Worm (Caenorhabditis elegans): ENCODE data around the gene clec-39.

ce11 chrV:16723744-16724143, 15.3 kb upstream of the clec-39 start, which contains the start of gene nhr-112:
- TF ChIP-seq nhr-77 (tag; optimal IDR thresholded peaks at IDR 0.05) (no peak), lin-39 (tag; optimal IDR thresholded peaks at IDR 0.05) (no peak), unc-62 (GFP tag; optimal IDR thresholded peaks at IDR 0.05) (no peak), lin-13 (GFP tag; optimal IDR thresholded peaks at IDR 0.05) (no peak), unc-39 (tag; optimal IDR thresholded peaks at IDR 0.05) (no peak), mdl-1 (tag; optimal IDR thresholded peaks at IDR 0.05) (no peak), nhr-11 (tag; optimal IDR thresholded peaks at IDR 0.05) (no peak), nhr-129 (tag; optimal IDR thresholded peaks at IDR 0.05) (no peak), crh-2 (tag; optimal IDR thresholded peaks at IDR 0.05) (no peak), ztf-11 (tag; optimal IDR thresholded peaks at IDR 0.05) (no peak), fos-1 (tag; optimal IDR thresholded peaks at IDR 0.05) (no peak)
